Worm (Caenorhabditis elegans): ENCODE measurements around the gene clec-168.

DNA sequence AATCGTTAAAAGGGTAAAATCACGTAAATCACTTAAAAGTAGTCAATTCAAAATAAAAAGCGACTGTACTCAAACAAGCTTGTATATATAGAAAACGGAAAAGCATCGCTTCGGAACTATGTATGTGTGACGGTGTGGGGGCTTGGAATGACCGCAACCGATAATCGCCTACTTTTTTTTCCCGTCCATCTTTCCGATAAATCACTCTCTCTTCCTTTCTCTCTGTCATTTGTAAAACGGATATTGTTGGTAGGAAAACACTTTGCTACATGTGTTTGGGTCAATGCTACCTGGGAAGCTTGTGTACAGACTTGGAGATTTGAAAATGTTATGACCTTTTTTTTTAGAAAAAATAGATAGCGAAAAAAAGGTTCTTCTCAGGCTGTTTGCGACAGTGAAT is 32.0 kb upstream of the clec-168 start:
- TF ChIP-seq nhr-237 (tag; optimal IDR thresholded peaks at IDR 0.05) (no peak), nhr-11 (tag; optimal IDR thresholded peaks at IDR 0.05) (no peak), R02D3.7 (tag; optimal IDR thresholded peaks at IDR 0.05) (no peak), ztf-11 (tag; optimal IDR thresholded peaks at IDR 0.05) (no peak), sma-9 (GFP tag; optimal IDR thresholded peaks at IDR 0.05) (no peak), sma-9 (tag; optimal IDR thresholded peaks at IDR 0.05) (no peak), elt-3 (tag; optimal IDR thresholded peaks at IDR 0.05) (no peak), fos-1 (tag; optimal IDR thresholded peaks at IDR 0.05) (no peak), unc-62 (GFP tag; optimal IDR thresholded peaks at IDR 0.05) (no peak), lsy-2 (tag; optimal IDR thresholded peaks at IDR 0.05) (no peak), mab-5 (tag; optimal IDR thresholded peaks at IDR 0.05) (no peak), egl-27 (tag; optimal IDR thresholded peaks at IDR 0.05) (no peak), nhr-6 (tag; optimal IDR thresholded peaks at IDR 0.05) (no peak)
